Worm (Caenorhabditis elegans) whole organism, young adult: ENCODE measurements around the gene nhr-256.

Experiments
- B0261.1 ChIP-seq: sonication (generic microtip); optimal IDR thresholded peaks from 2 replicates; lab custom pipeline; 2016; ENCODE audit warnings: mild to moderate bottlenecking, missing genetic modification characterization, moderate library complexity, missing compliant biosample characterization
- C06A6.2 ChIP-seq: fragments of 200-800 bp; sonication (Bioruptor generic); conservative IDR thresholded peaks from 2 replicates; pipeline ENCODE4 v1.3.6; 2022; ENCODE audit warnings: missing genetic modification characterization, missing compliant biosample characterization
- F49E8.2 ChIP-seq: sonication (generic microtip); optimal IDR thresholded peaks from 3 replicates; lab custom pipeline; 2017; ENCODE audit warnings: missing genetic modification characterization, mild to moderate bottlenecking, missing compliant biosample characterization, antibody characterized with exemption, moderate library complexity; ENCODE audit not compliant: insufficient read depth
- F57A8.1 ChIP-seq: fragments of 200-800 bp; sonication (Bioruptor generic); optimal IDR thresholded peaks from 2 replicates; lab custom pipeline; 2018; ENCODE audit warnings: mild to moderate bottlenecking, missing genetic modification characterization, moderate library complexity, missing compliant biosample characterization
- T26A5.8 ChIP-seq: sonication (generic microtip); optimal IDR thresholded peaks from 2 replicates; lab custom pipeline; 2016; ENCODE audit warnings: missing genetic modification characterization, missing compliant biosample characterization
- ZK185.1 ChIP-seq: sonication (generic microtip); optimal IDR thresholded peaks from 2 replicates; lab custom pipeline; 2016; ENCODE audit warnings: mild to moderate bottlenecking, missing genetic modification characterization, missing compliant biosample characterization; ENCODE audit not compliant: poor library complexity, severe bottlenecking
- aptf-2 ChIP-seq: fragments of 200-800 bp; sonication (Bioruptor generic); conservative IDR thresholded peaks from 2 replicates; pipeline ENCODE4 v1.3.6; 2022; ENCODE audit warnings: missing genetic modification reagents, missing genetic modification characterization, missing compliant biosample characterization
- aptf-3 ChIP-seq: fragments of 200-800 bp; sonication (Bioruptor generic); IDR thresholded peaks from 2 replicates; pipeline ENCODE4 v1.3.6; 2022; ENCODE audit warnings: missing genetic modification characterization, missing compliant biosample characterization
- atf-7 ChIP-seq: sonication (generic microtip); optimal IDR thresholded peaks from 2 replicates; lab custom pipeline; 2017; ENCODE audit warnings: mild to moderate bottlenecking, missing genetic modification characterization, missing compliant biosample characterization
- athp-1 ChIP-seq: sonication (generic microtip); optimal IDR thresholded peaks from 2 replicates; lab custom pipeline; 2017; ENCODE audit warnings: mild to moderate bottlenecking, missing genetic modification characterization, missing compliant biosample characterization
- attf-5 ChIP-seq: fragments of 200-800 bp; sonication (Bioruptor generic); optimal IDR thresholded peaks from 2 replicates; lab custom pipeline; 2018; ENCODE audit warnings: mild to moderate bottlenecking, missing genetic modification characterization, missing compliant biosample characterization
- attf-6 ChIP-seq: fragments of 200-800 bp; sonication (Bioruptor generic); IDR thresholded peaks from 2 replicates; pipeline ENCODE4 v1.3.6; 2022; ENCODE audit warnings: missing genetic modification reagents, missing genetic modification characterization, missing compliant biosample characterization
- bed-2 ChIP-seq: fragments of 200-800 bp; sonication (Bioruptor generic); IDR thresholded peaks from 2 replicates; pipeline ENCODE4 v1.3.6; 2022; ENCODE audit warnings: missing genetic modification reagents, missing genetic modification characterization, missing compliant biosample characterization
- ccch-3 ChIP-seq: fragments of 200-800 bp; sonication (Bioruptor generic); optimal IDR thresholded peaks from 2 replicates; lab custom pipeline; 2018; ENCODE audit warnings: mild to moderate bottlenecking, missing genetic modification characterization, missing compliant biosample characterization
- dox-1 ChIP-seq: fragments of 200-800 bp; sonication (Bioruptor generic); IDR thresholded peaks from 2 replicates; pipeline ENCODE4 v1.3.6; 2022; ENCODE audit warnings: missing genetic modification reagents, missing genetic modification characterization, missing compliant biosample characterization
- dpff-1 ChIP-seq: sonication (generic microtip); optimal IDR thresholded peaks from 2 replicates; lab custom pipeline; 2017; ENCODE audit warnings: mild to moderate bottlenecking, missing genetic modification characterization, missing compliant biosample characterization
- egl-44 ChIP-seq: fragments of 200-800 bp; sonication (Bioruptor generic); IDR thresholded peaks from 2 replicates; pipeline ENCODE4 v1.3.6; 2022; ENCODE audit warnings: missing genetic modification reagents, missing genetic modification characterization, missing compliant biosample characterization
- egrh-3 ChIP-seq: fragments of 200-800 bp; sonication (Bioruptor generic); IDR thresholded peaks from 2 replicates; pipeline ENCODE4 v1.3.6; 2022; ENCODE audit warnings: missing genetic modification reagents, missing genetic modification characterization, missing compliant biosample characterization
- fkh-3 ChIP-seq: sonication (generic microtip); optimal IDR thresholded peaks from 2 replicates; lab custom pipeline; 2016; ENCODE audit warnings: mild to moderate bottlenecking, missing genetic modification characterization, missing compliant biosample characterization
- hmg-1.2 ChIP-seq: fragments of 200-800 bp; sonication (Bioruptor generic); IDR thresholded peaks from 2 replicates; pipeline ENCODE4 v1.3.6; 2022; ENCODE audit warnings: missing genetic modification reagents, missing genetic modification characterization, missing compliant biosample characterization
- lin-40 ChIP-seq: sonication (generic microtip); optimal IDR thresholded peaks from 2 replicates; lab custom pipeline; 2016; ENCODE audit warnings: missing genetic modification characterization, mild to moderate bottlenecking, missing compliant biosample characterization, missing genotype, missing genetic modification reagents
- madf-6 ChIP-seq: fragments of 200-800 bp; sonication (Bioruptor generic); IDR thresholded peaks from 2 replicates; pipeline ENCODE4 v1.3.6; 2022; ENCODE audit warnings: missing genetic modification reagents, missing genetic modification characterization, missing compliant biosample characterization
- mel-28 ChIP-seq: sonication (generic microtip); optimal IDR thresholded peaks from 2 replicates; lab custom pipeline; 2016; ENCODE audit warnings: borderline replicate concordance, mild to moderate bottlenecking, missing genetic modification characterization, missing compliant biosample characterization
- nfyb-1 ChIP-seq: fragments of 200-800 bp; sonication (Bioruptor generic); IDR thresholded peaks from 2 replicates; pipeline ENCODE4 v1.3.6; 2022; ENCODE audit warnings: missing genetic modification reagents, missing genetic modification characterization, missing compliant biosample characterization
- nhr-179 ChIP-seq: sonication (generic microtip); optimal IDR thresholded peaks from 2 replicates; lab custom pipeline; 2016; ENCODE audit warnings: mild to moderate bottlenecking, missing genetic modification characterization, missing compliant biosample characterization
- repo-1 ChIP-seq: sonication (generic microtip); optimal IDR thresholded peaks from 2 replicates; lab custom pipeline; 2017; ENCODE audit warnings: mild to moderate bottlenecking, missing genetic modification characterization, missing compliant biosample characterization
- snpc-4 ChIP-seq, 5 experiments: fragments of 150-350 bp in 1 of 5; sonication (generic microtip) in 4 of 5; optimal IDR thresholded peaks; 2 replicates each; lab custom pipeline; 2014 to 2018; ENCODE audit warnings: missing genetic modification characterization in 5 of 5, missing biosample characterization in 3 of 5, antibody characterized with exemption in 2 of 5, mild to moderate bottlenecking in 2 of 5, missing compliant biosample characterization in 2 of 5, missing genotype in 2 of 5, moderate library complexity in 2 of 5, missing genetic modification reagents in 1 of 5
- sptf-2 ChIP-seq: fragments of 200-800 bp; sonication (Bioruptor generic); optimal IDR thresholded peaks from 2 replicates; lab custom pipeline; 2018; ENCODE audit warnings: mild to moderate bottlenecking, missing genetic modification characterization, missing compliant biosample characterization
- tbp1 ChIP-seq: fragments of 200-800 bp; sonication (Bioruptor generic); optimal IDR thresholded peaks from 2 replicates; lab custom pipeline; 2018; ENCODE audit warnings: mild to moderate bottlenecking, missing genetic modification characterization, missing compliant biosample characterization
- tbx-9 ChIP-seq: sonication (generic microtip); optimal IDR thresholded peaks from 2 replicates; lab custom pipeline; 2016; ENCODE audit warnings: borderline replicate concordance, missing genetic modification characterization, inconsistent platforms, missing compliant biosample characterization
- zfh-2 ChIP-seq: fragments of 200-800 bp; sonication (Bioruptor generic); conservative IDR thresholded peaks from 2 replicates; pipeline ENCODE4 v1.3.6; 2022; ENCODE audit warnings: missing genetic modification reagents, missing genetic modification characterization, missing compliant biosample characterization
- ztf-18 ChIP-seq: sonication (generic microtip); optimal IDR thresholded peaks from 2 replicates; lab custom pipeline; 2016; ENCODE audit warnings: missing genotype, mild to moderate bottlenecking, missing genetic modification characterization, missing compliant biosample characterization
- ztf-22 ChIP-seq: fragments of 200-800 bp; sonication (Bioruptor generic); optimal IDR thresholded peaks from 2 replicates; lab custom pipeline; 2018; ENCODE audit warnings: mild to moderate bottlenecking, missing genetic modification characterization, moderate library complexity, missing compliant biosample characterization
- ztf-6 ChIP-seq: fragments of 200-800 bp; sonication (Bioruptor generic); IDR thresholded peaks from 2 replicates; pipeline ENCODE4 v1.3.6; 2022; ENCODE audit warnings: missing genetic modification reagents, missing genetic modification characterization, missing compliant biosample characterization

nhr-256 gene

ce11 chrV:1743205-1743870 is at the start of gene nhr-256 (continued):
- TF ChIP-seq T26A5.8 (tag; lab: Kevin White, UChicago): no peak
- TF ChIP-seq madf-6 (GFP tag; lab: Robert Waterston, UW): no peak
- no peak for TF ChIP-seq B0261.1 (tag; lab: Kevin White, UChicago)
- TF ChIP-seq snpc-4 (GFP tag; optimal IDR thresholded peaks at IDR 0.05; lab: Kevin White, UChicago): no peak
- peak in 1 of 4 experiments; percentile 19 for TF ChIP-seq snpc-4 (tag; optimal IDR thresholded peaks at IDR 0.05; lab: Kevin White, UChicago)
- no peak for TF ChIP-seq F57A8.1
- TF ChIP-seq C06A6.2: no peak
- TF ChIP-seq ztf-6: no peak
- no peak for TF ChIP-seq nfyb-1 (GFP tag; lab: Robert Waterston, UW)
- no peak for TF ChIP-seq bed-2 (GFP tag; lab: Robert Waterston, UW)
- TF ChIP-seq egl-44 (GFP tag; lab: Robert Waterston, UW): no peak
- TF ChIP-seq ccch-3 (GFP tag; lab: Kevin White, UChicago): no peak
- no peak for TF ChIP-seq lin-40 (tag; lab: Kevin White, UChicago)
- no peak for TF ChIP-seq fkh-3
- TF ChIP-seq ZK185.1: no peak
- no peak for TF ChIP-seq ztf-22
- no peak for TF ChIP-seq nhr-179 (tag; lab: Kevin White, UChicago)
- no peak for TF ChIP-seq dox-1 (GFP tag; lab: Robert Waterston, UW)
- no peak for TF ChIP-seq tbp1 (GFP tag; lab: Kevin White, UChicago)
- TF ChIP-seq tbx-9 (tag; lab: Kevin White, UChicago): no peak
- no peak for TF ChIP-seq repo-1 (tag; lab: Kevin White, UChicago)
- TF ChIP-seq ztf-18 (tag; lab: Kevin White, UChicago): no peak
- TF ChIP-seq attf-5 (GFP tag; lab: Kevin White, UChicago): peak; percentile 65
- TF ChIP-seq F49E8.2: no peak
- TF ChIP-seq attf-6 (GFP tag; lab: Robert Waterston, UW): no peak
- peak; percentile 21 for TF ChIP-seq atf-7 (tag; lab: Kevin White, UChicago)
- TF ChIP-seq dpff-1: no peak
- no peak for TF ChIP-seq sptf-2 (GFP tag; lab: Kevin White, UChicago)
- TF ChIP-seq, all 124 proteins: peak for 10

ce11 chrV:1693876-1694275 is 49.7 kb upstream of the nhr-256 start, which contains the start of gene Y46H3C.7:
TSS of gene Y46H3C.7 (minus strand) at chrV:1694022.
- TF ChIP-seq aptf-2 (GFP tag; lab: Robert Waterston, UW): peak; percentile 94
- 0 out of 2 replicates have a peak, but pooled peaks have one; percentile 60 for TF ChIP-seq aptf-3 (GFP tag; lab: Robert Waterston, UW)
- peak; percentile 65 for TF ChIP-seq hmg-1.2
- TF ChIP-seq, all 124 proteins: peak for 3; not testable (repeated sequence) for 121

- TF ChIP-seq egrh-3: peak; percentile 49; the same call in 1 of the 2 replicates
- no peak for TF ChIP-seq ccch-3 (GFP tag; lab: Kevin White, UChicago)
- TF ChIP-seq egl-44 (GFP tag; lab: Robert Waterston, UW): no peak
- TF ChIP-seq zfh-2 (GFP tag; lab: Robert Waterston, UW): peak; percentile 79
- TF ChIP-seq, all 124 proteins: peak for 2
Observed at ce11 chrV:1698400-1698799, 45.2 kb upstream of the nhr-256 start.

- TF ChIP-seq athp-1 (tag; lab: Kevin White, UChicago) (no peak), egrh-3 (peak; percentile 78), attf-6 (GFP tag; lab: Robert Waterston, UW) (0 out of 2 replicates have a peak, but pooled peaks have one; percentile 25), mel-28 (tag; lab: Kevin White, UChicago) (no peak), zfh-2 (GFP tag; lab: Robert Waterston, UW) (peak; percentile 89)
Observed at ce11 chrV:1699228-1699795, 44.3 kb upstream of the nhr-256 start.
